Worm (Caenorhabditis elegans) whole organism, young adult: Measurements from ENCODE around the gene elo-6.

Experiments used
- ama-1 ChIP-seq, 3 experiments: fragments of 150-350 bp in 1 of 3; sonication (generic microtip) in 2 of 3; optimal IDR thresholded peaks; 2 replicates each; lab custom pipeline; 2014 to 2018; ENCODE audit warnings: missing biosample characterization in 2 of 3, missing genetic modification characterization in 2 of 3, missing genetic modification reagents in 2 of 3
- attf-5 ChIP-seq: fragments of 200-800 bp; sonication (Bioruptor generic); optimal IDR thresholded peaks from 2 replicates; lab custom pipeline; 2018; ENCODE audit warnings: mild to moderate bottlenecking, missing genetic modification characterization, missing compliant biosample characterization
- ccch-3 ChIP-seq: fragments of 200-800 bp; sonication (Bioruptor generic); optimal IDR thresholded peaks from 2 replicates; lab custom pipeline; 2018; ENCODE audit warnings: mild to moderate bottlenecking, missing genetic modification characterization, missing compliant biosample characterization
- dpl-1 ChIP-seq: fragments of 150-350 bp; optimal IDR thresholded peaks from 2 replicates; lab custom pipeline; 2014; ENCODE audit warnings: missing biosample characterization, missing genetic modification reagents, missing genetic modification characterization
- egrh-3 ChIP-seq: fragments of 200-800 bp; sonication (Bioruptor generic); IDR thresholded peaks from 2 replicates; pipeline ENCODE4 v1.3.6; 2022; ENCODE audit warnings: missing genetic modification reagents, missing genetic modification characterization, missing compliant biosample characterization
- let-526 ChIP-seq: fragments of 200-800 bp; sonication (Bioruptor generic); IDR thresholded peaks from 2 replicates; pipeline ENCODE4 v1.3.6; 2022; ENCODE audit warnings: missing genetic modification reagents, missing genetic modification characterization, missing compliant biosample characterization
- sea-2 ChIP-seq: fragments of 200-800 bp; sonication (Bioruptor generic); IDR thresholded peaks from 2 replicates; pipeline ENCODE4 v1.3.6; 2022; ENCODE audit warnings: missing genetic modification characterization, missing compliant biosample characterization

DNA sequence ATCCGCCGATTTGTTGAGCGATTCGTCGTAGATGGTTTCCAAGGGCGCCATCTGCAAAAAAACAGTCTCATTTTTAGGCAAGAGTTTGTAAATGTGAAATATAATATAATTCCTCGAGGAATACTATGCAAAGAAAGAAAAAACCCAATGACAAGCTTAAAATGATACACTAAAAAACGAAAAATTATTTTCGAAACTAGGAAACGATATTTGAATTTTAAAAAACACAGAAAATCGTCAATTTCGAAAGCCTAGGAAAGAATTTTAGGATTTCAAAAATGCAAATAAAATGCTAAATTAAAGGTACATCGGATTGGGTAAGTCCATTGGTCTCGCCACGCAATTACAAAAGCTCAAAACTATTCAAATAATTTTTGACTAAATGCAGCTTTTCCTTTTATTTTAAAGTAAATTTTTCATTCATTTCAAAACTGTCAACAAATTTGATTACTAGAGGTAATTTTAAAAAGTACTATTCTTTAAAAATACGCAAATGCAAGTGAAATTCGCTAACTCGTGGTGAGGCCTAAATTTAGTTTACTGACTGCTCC lies 3.2 kb upstream of the elo-6 start, which contains the start of the genes htp-1 and ZK616.5:
- TF ChIP-seq ccch-3 (GFP tag; lab: Kevin White, UChicago) (no peak), ama-1 (optimal IDR thresholded peaks at IDR 0.05; lab: Kevin White, UChicago) (no peak), ama-1 (GFP tag; optimal IDR thresholded peaks at IDR 0.05; lab: Kevin White, UChicago) (no peak), let-526 (GFP tag; lab: Robert Waterston, UW) (no peak), egrh-3 (GFP tag; lab: Robert Waterston, UW) (no peak), attf-5 (no peak), dpl-1 (no peak), sea-2 (GFP tag; lab: Robert Waterston, UW) (no peak)
